Worm (Caenorhabditis elegans) whole organism, early embryonic: ENCODE measurements around the gene rde-12.

Experiments used
- F13C5.2 ChIP-seq: sonication (generic microtip); optimal IDR thresholded peaks from 2 replicates; lab custom pipeline; 2017; ENCODE audit warnings: mild to moderate bottlenecking, missing genetic modification characterization, inconsistent platforms, missing compliant biosample characterization
- aly-1 ChIP-seq: sonication (generic microtip); optimal IDR thresholded peaks from 2 replicates; lab custom pipeline; 2016; ENCODE audit warnings: missing genetic modification characterization, missing compliant biosample characterization
- ama-1 ChIP-seq: fragments of 150-350 bp; optimal IDR thresholded peaks from 2 replicates; lab custom pipeline; 2014
- ceh-13 ChIP-seq: fragments of 200-800 bp; sonication (Bioruptor generic); optimal IDR thresholded peaks from 2 replicates; lab custom pipeline; 2018; ENCODE audit warnings: mild to moderate bottlenecking, missing genetic modification characterization, missing compliant biosample characterization
- ceh-36 ChIP-seq: sonication (generic microtip); optimal IDR thresholded peaks from 2 replicates; lab custom pipeline; 2016; ENCODE audit warnings: missing genetic modification characterization, inconsistent platforms, missing compliant biosample characterization
- ets-7 ChIP-seq: sonication (generic microtip); optimal IDR thresholded peaks from 2 replicates; lab custom pipeline; 2016; ENCODE audit warnings: missing genotype, missing genetic modification characterization, missing compliant biosample characterization
- flt-1 ChIP-seq: fragments of 200-800 bp; sonication (Bioruptor generic); IDR thresholded peaks from 2 replicates; pipeline ENCODE4 v1.3.6; 2022; ENCODE audit warnings: missing genetic modification characterization, missing compliant biosample characterization
- hmbx-1 ChIP-seq: sonication (generic microtip); optimal IDR thresholded peaks from 2 replicates; lab custom pipeline; 2016; ENCODE audit warnings: mild to moderate bottlenecking, missing genetic modification characterization, missing compliant biosample characterization
- hmg-4 ChIP-seq: fragments of 200-800 bp; sonication (Bioruptor generic); optimal IDR thresholded peaks from 2 replicates; lab custom pipeline; 2018; ENCODE audit warnings: mild to moderate bottlenecking, missing genetic modification characterization, missing compliant biosample characterization
- hnd-1 ChIP-seq: sonication (generic microtip); optimal IDR thresholded peaks from 2 replicates; lab custom pipeline; 2016; ENCODE audit warnings: missing genetic modification characterization, missing compliant biosample characterization
- pes-1 ChIP-seq: fragments of 200-800 bp; sonication (Bioruptor generic); IDR thresholded peaks from 2 replicates; pipeline ENCODE4 v1.3.6; 2022; ENCODE audit warnings: missing genetic modification reagents, missing genetic modification characterization, missing compliant biosample characterization
- tbx-11 ChIP-seq: fragments of 200-800 bp; sonication (Bioruptor generic); IDR thresholded peaks from 2 replicates; pipeline ENCODE4 v1.3.6; 2022; ENCODE audit warnings: missing genetic modification characterization, missing compliant biosample characterization
- tbx-37 ChIP-seq: fragments of 200-800 bp; sonication (Bioruptor generic); conservative IDR thresholded peaks from 2 replicates; pipeline ENCODE4 v1.3.6; 2022; ENCODE audit warnings: missing genetic modification reagents, missing genetic modification characterization, missing compliant biosample characterization
- tra-4 ChIP-seq: sonication (generic microtip); optimal IDR thresholded peaks from 2 replicates; lab custom pipeline; 2017; ENCODE audit warnings: missing genetic modification characterization, missing compliant biosample characterization

DNA sequence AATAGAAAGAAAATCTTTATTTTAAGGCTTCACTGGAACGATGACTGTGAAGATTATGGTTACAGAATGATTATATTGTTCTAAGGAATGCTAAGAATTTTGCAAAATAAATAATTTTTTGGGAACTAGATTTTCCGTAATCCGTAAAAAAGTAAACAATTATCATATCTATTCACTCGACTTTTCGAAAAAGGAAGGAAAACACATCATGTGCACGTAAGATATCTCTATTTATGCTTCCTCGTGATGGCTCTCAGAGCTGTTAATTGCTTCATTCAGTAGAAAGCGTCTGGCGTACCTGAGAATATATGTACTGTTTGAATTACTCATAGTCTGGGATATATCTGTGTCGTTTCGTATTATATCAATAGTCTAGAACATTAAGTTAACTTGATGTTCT, 45.4 kb upstream of the rde-12 start, which contains the start of gene srd-11:
- TF ChIP-seq ama-1 (lab: Kevin White, UChicago) = no peak
- TF ChIP-seq tra-4 (tag; lab: Kevin White, UChicago) = no peak
- no peak for TF ChIP-seq ets-7 (tag; lab: Kevin White, UChicago)
- no peak for TF ChIP-seq flt-1 (GFP tag; lab: Robert Waterston, UW)
- no peak for TF ChIP-seq tbx-37 (GFP tag; lab: Robert Waterston, UW)
- no peak for TF ChIP-seq hnd-1 (tag; lab: Kevin White, UChicago)
- no peak for TF ChIP-seq ceh-13 (GFP tag; lab: Kevin White, UChicago)
- TF ChIP-seq aly-1 (tag; lab: Kevin White, UChicago) = no peak
- no peak for TF ChIP-seq hmg-4 (GFP tag; lab: Kevin White, UChicago)
- no peak for TF ChIP-seq hmbx-1 (tag; lab: Kevin White, UChicago)
- TF ChIP-seq tbx-11 (GFP tag; lab: Robert Waterston, UW) = no peak
- no peak for TF ChIP-seq pes-1 (GFP tag; lab: Robert Waterston, UW)
- no peak for TF ChIP-seq ceh-36
- no peak for TF ChIP-seq F13C5.2 (tag; lab: Kevin White, UChicago)
